Worm (Caenorhabditis elegans) whole organism, young adult: ENCODE results near the gene sec-61.A.
A peak's percentile ranks its signal among the peaks of the same experiment; 100 is the strongest.
"Not testable (repeated sequence)": the region's sequence is repeated elsewhere in the genome, so short reads cannot be mapped to it uniquely, and the experiment has no call there.

Source experiments
- B0035.1 ChIP-seq: sonication (generic microtip); optimal IDR thresholded peaks from 2 replicates; lab custom pipeline; 2016; ENCODE audit warnings: missing genetic modification characterization, mild to moderate bottlenecking, missing compliant biosample characterization, missing genotype, missing genetic modification reagents
- C06A6.2 ChIP-seq: fragments of 200-800 bp; sonication (Bioruptor generic); conservative IDR thresholded peaks from 2 replicates; pipeline ENCODE4 v1.3.6; 2022; ENCODE audit warnings: missing genetic modification characterization, missing compliant biosample characterization
- F10E7.11 ChIP-seq: sonication (generic microtip); optimal IDR thresholded peaks from 2 replicates; lab custom pipeline; 2017; ENCODE audit warnings: mild to moderate bottlenecking, missing genetic modification characterization, moderate library complexity, missing compliant biosample characterization
- F33H1.4 ChIP-seq: fragments of 200-800 bp; sonication (Bioruptor generic); IDR thresholded peaks from 2 replicates; pipeline ENCODE4 v1.3.6; 2022; ENCODE audit warnings: missing genetic modification reagents, missing genetic modification characterization, missing compliant biosample characterization
- F52B5.7 ChIP-seq: sonication (generic microtip); optimal IDR thresholded peaks from 2 replicates; lab custom pipeline; 2016; ENCODE audit warnings: mild to moderate bottlenecking, missing genetic modification characterization, missing compliant biosample characterization
- F57C9.4 ChIP-seq: sonication (generic microtip); optimal IDR thresholded peaks from 2 replicates; lab custom pipeline; 2017; ENCODE audit warnings: mild to moderate bottlenecking, missing genetic modification characterization, missing compliant biosample characterization
- T26A5.8 ChIP-seq: sonication (generic microtip); optimal IDR thresholded peaks from 2 replicates; lab custom pipeline; 2016; ENCODE audit warnings: missing genetic modification characterization, missing compliant biosample characterization
- Y53F4B.3 ChIP-seq: fragments of 200-800 bp; sonication (Bioruptor generic); IDR thresholded peaks from 2 replicates; pipeline ENCODE4 v1.3.6; 2022; ENCODE audit warnings: missing genetic modification reagents, missing genetic modification characterization, missing compliant biosample characterization
- Y67H2A.10 ChIP-seq: fragments of 200-800 bp; sonication (Bioruptor generic); conservative IDR thresholded peaks from 2 replicates; pipeline ENCODE4 v1.3.6; 2022; ENCODE audit warnings: missing genetic modification reagents, missing genetic modification characterization, missing compliant biosample characterization
- Y95B8A.8 ChIP-seq: fragments of 200-800 bp; sonication (Bioruptor generic); IDR thresholded peaks from 2 replicates; pipeline ENCODE4 v1.3.6; 2022; ENCODE audit warnings: missing genetic modification reagents, missing genetic modification characterization, missing compliant biosample characterization
- aptf-3 ChIP-seq: fragments of 200-800 bp; sonication (Bioruptor generic); IDR thresholded peaks from 2 replicates; pipeline ENCODE4 v1.3.6; 2022; ENCODE audit warnings: missing genetic modification characterization, missing compliant biosample characterization
- atf-7 ChIP-seq: sonication (generic microtip); optimal IDR thresholded peaks from 2 replicates; lab custom pipeline; 2017; ENCODE audit warnings: mild to moderate bottlenecking, missing genetic modification characterization, missing compliant biosample characterization
- attf-6 ChIP-seq: fragments of 200-800 bp; sonication (Bioruptor generic); IDR thresholded peaks from 2 replicates; pipeline ENCODE4 v1.3.6; 2022; ENCODE audit warnings: missing genetic modification reagents, missing genetic modification characterization, missing compliant biosample characterization
- ccch-3 ChIP-seq: fragments of 200-800 bp; sonication (Bioruptor generic); optimal IDR thresholded peaks from 2 replicates; lab custom pipeline; 2018; ENCODE audit warnings: mild to moderate bottlenecking, missing genetic modification characterization, missing compliant biosample characterization
- ceh-100 ChIP-seq: fragments of 200-800 bp; sonication (Bioruptor generic); IDR thresholded peaks from 2 replicates; pipeline ENCODE4 v1.3.6; 2022; ENCODE audit warnings: missing genetic modification reagents, missing genetic modification characterization, missing compliant biosample characterization
- ceh-27 ChIP-seq: fragments of 200-800 bp; sonication (Bioruptor generic); optimal IDR thresholded peaks from 2 replicates; lab custom pipeline; 2018; ENCODE audit warnings: mild to moderate bottlenecking, missing genetic modification characterization, moderate library complexity, missing compliant biosample characterization
- ceh-40 ChIP-seq: fragments of 200-800 bp; sonication (Bioruptor generic); IDR thresholded peaks from 2 replicates; pipeline ENCODE4 v1.3.6; 2022; ENCODE audit warnings: missing genetic modification characterization, missing compliant biosample characterization
- chd-7 ChIP-seq: sonication (generic microtip); optimal IDR thresholded peaks from 2 replicates; lab custom pipeline; 2016; ENCODE audit warnings: mild to moderate bottlenecking, missing genetic modification characterization, moderate library complexity, missing compliant biosample characterization
- dox-1 ChIP-seq: fragments of 200-800 bp; sonication (Bioruptor generic); IDR thresholded peaks from 2 replicates; pipeline ENCODE4 v1.3.6; 2022; ENCODE audit warnings: missing genetic modification reagents, missing genetic modification characterization, missing compliant biosample characterization
- egl-44 ChIP-seq: fragments of 200-800 bp; sonication (Bioruptor generic); IDR thresholded peaks from 2 replicates; pipeline ENCODE4 v1.3.6; 2022; ENCODE audit warnings: missing genetic modification reagents, missing genetic modification characterization, missing compliant biosample characterization
- ekl-4 ChIP-seq: fragments of 200-800 bp; sonication (Bioruptor generic); IDR thresholded peaks from 2 replicates; pipeline ENCODE4 v1.3.6; 2022; ENCODE audit warnings: missing genetic modification reagents, missing genetic modification characterization, missing compliant biosample characterization
- fkh-3 ChIP-seq: sonication (generic microtip); optimal IDR thresholded peaks from 2 replicates; lab custom pipeline; 2016; ENCODE audit warnings: mild to moderate bottlenecking, missing genetic modification characterization, missing compliant biosample characterization
- let-526 ChIP-seq: fragments of 200-800 bp; sonication (Bioruptor generic); IDR thresholded peaks from 2 replicates; pipeline ENCODE4 v1.3.6; 2022; ENCODE audit warnings: missing genetic modification reagents, missing genetic modification characterization, missing compliant biosample characterization
- lin-26 ChIP-seq: fragments of 200-800 bp; sonication (Bioruptor generic); IDR thresholded peaks from 2 replicates; pipeline ENCODE4 v1.3.6; 2022; ENCODE audit warnings: missing genetic modification reagents, missing genetic modification characterization, missing compliant biosample characterization
- lsl-1 ChIP-seq: fragments of 200-800 bp; sonication (Bioruptor generic); optimal IDR thresholded peaks from 2 replicates; lab custom pipeline; 2018; ENCODE audit warnings: mild to moderate bottlenecking, missing genetic modification characterization, moderate library complexity, missing compliant biosample characterization
- lsy-27 ChIP-seq: sonication (generic microtip); optimal IDR thresholded peaks from 2 replicates; lab custom pipeline; 2017; ENCODE audit warnings: missing genetic modification characterization, mild to moderate bottlenecking, missing compliant biosample characterization, antibody characterized with exemption, missing genotype, borderline replicate concordance; ENCODE audit not compliant: insufficient read depth
- madf-10 ChIP-seq: sonication (generic microtip); optimal IDR thresholded peaks from 2 replicates; lab custom pipeline; 2016; ENCODE audit warnings: mild to moderate bottlenecking, missing genetic modification characterization, missing compliant biosample characterization
- madf-3 ChIP-seq: fragments of 200-800 bp; sonication (Bioruptor generic); IDR thresholded peaks from 2 replicates; pipeline ENCODE4 v1.3.6; 2022; ENCODE audit warnings: missing genetic modification reagents, missing genetic modification characterization, missing compliant biosample characterization
- madf-6 ChIP-seq: fragments of 200-800 bp; sonication (Bioruptor generic); IDR thresholded peaks from 2 replicates; pipeline ENCODE4 v1.3.6; 2022; ENCODE audit warnings: missing genetic modification reagents, missing genetic modification characterization, missing compliant biosample characterization
- mxl-1 ChIP-seq: sonication (generic microtip); optimal IDR thresholded peaks from 2 replicates; lab custom pipeline; 2016; ENCODE audit warnings: missing genetic modification characterization, missing compliant biosample characterization
- nfya-2 ChIP-seq: fragments of 200-800 bp; sonication (Bioruptor generic); IDR thresholded peaks from 2 replicates; pipeline ENCODE4 v1.3.6; 2022; ENCODE audit warnings: missing genetic modification reagents, missing genetic modification characterization, missing compliant biosample characterization
- nhr-120 ChIP-seq: fragments of 200-800 bp; sonication (Bioruptor generic); IDR thresholded peaks from 2 replicates; pipeline ENCODE4 v1.3.6; 2022; ENCODE audit warnings: missing genetic modification characterization, missing compliant biosample characterization
- nhr-27 ChIP-seq: fragments of 200-800 bp; sonication (Bioruptor generic); optimal IDR thresholded peaks from 2 replicates; lab custom pipeline; 2018; ENCODE audit warnings: mild to moderate bottlenecking, missing genetic modification characterization, moderate library complexity, missing compliant biosample characterization
- nhr-90 ChIP-seq: sonication (generic microtip); optimal IDR thresholded peaks from 2 replicates; lab custom pipeline; 2016; ENCODE audit warnings: missing genotype, mild to moderate bottlenecking, missing genetic modification characterization, missing compliant biosample characterization
- rcor-1 ChIP-seq: fragments of 200-800 bp; sonication (Bioruptor generic); IDR thresholded peaks from 2 replicates; pipeline ENCODE4 v1.3.6; 2022; ENCODE audit warnings: missing genetic modification reagents, missing genetic modification characterization, missing compliant biosample characterization
- repo-1 ChIP-seq: sonication (generic microtip); optimal IDR thresholded peaks from 2 replicates; lab custom pipeline; 2017; ENCODE audit warnings: mild to moderate bottlenecking, missing genetic modification characterization, missing compliant biosample characterization
- rpc-1 ChIP-seq, 2 experiments: fragments of 150-350 bp in 1 of 2; sonication (generic microtip) in 1 of 2; optimal IDR thresholded peaks; 2 replicates each; lab custom pipeline; 2014 to 2018; ENCODE audit warnings: missing biosample characterization in 1 of 2, missing genetic modification characterization in 1 of 2, missing genetic modification reagents in 1 of 2, missing genotype in 1 of 2
- sea-2 ChIP-seq: fragments of 200-800 bp; sonication (Bioruptor generic); IDR thresholded peaks from 2 replicates; pipeline ENCODE4 v1.3.6; 2022; ENCODE audit warnings: missing genetic modification characterization, missing compliant biosample characterization
- snpc-1.1 ChIP-seq: sonication (generic microtip); optimal IDR thresholded peaks from 2 replicates; lab custom pipeline; 2017; ENCODE audit warnings: missing genetic modification characterization, mild to moderate bottlenecking, missing compliant biosample characterization, antibody characterized with exemption, moderate library complexity, missing genotype, missing genetic modification reagents; ENCODE audit not compliant: insufficient read depth
- snpc-4 ChIP-seq, 5 experiments: fragments of 150-350 bp in 1 of 5; sonication (generic microtip) in 4 of 5; optimal IDR thresholded peaks; 2 replicates each; lab custom pipeline; 2014 to 2018; ENCODE audit warnings: missing genetic modification characterization in 5 of 5, missing biosample characterization in 3 of 5, antibody characterized with exemption in 2 of 5, mild to moderate bottlenecking in 2 of 5, missing compliant biosample characterization in 2 of 5, missing genotype in 2 of 5, moderate library complexity in 2 of 5, missing genetic modification reagents in 1 of 5
- sptf-2 ChIP-seq: fragments of 200-800 bp; sonication (Bioruptor generic); optimal IDR thresholded peaks from 2 replicates; lab custom pipeline; 2018; ENCODE audit warnings: mild to moderate bottlenecking, missing genetic modification characterization, missing compliant biosample characterization
- tbp1 ChIP-seq: fragments of 200-800 bp; sonication (Bioruptor generic); optimal IDR thresholded peaks from 2 replicates; lab custom pipeline; 2018; ENCODE audit warnings: mild to moderate bottlenecking, missing genetic modification characterization, missing compliant biosample characterization
- unc-130 ChIP-seq: sonication (generic microtip); optimal IDR thresholded peaks from 2 replicates; lab custom pipeline; 2016; ENCODE audit warnings: missing genetic modification reagents, missing genetic modification characterization, missing compliant biosample characterization
- ztf-18 ChIP-seq: sonication (generic microtip); optimal IDR thresholded peaks from 2 replicates; lab custom pipeline; 2016; ENCODE audit warnings: missing genotype, mild to moderate bottlenecking, missing genetic modification characterization, missing compliant biosample characterization
- ztf-25 ChIP-seq: fragments of 200-800 bp; sonication (Bioruptor generic); IDR thresholded peaks from 2 replicates; pipeline ENCODE4 v1.3.6; 2022; ENCODE audit warnings: missing genetic modification reagents, missing genetic modification characterization, missing compliant biosample characterization
- ztf-3 ChIP-seq: fragments of 200-800 bp; sonication (Bioruptor generic); optimal IDR thresholded peaks from 2 replicates; lab custom pipeline; 2018; ENCODE audit warnings: mild to moderate bottlenecking, missing genetic modification characterization, missing compliant biosample characterization

sec-61.A gene

ce11 chrIV:14843062-14843461, 18.0 kb upstream of the sec-61.A start, which contains the start of gene Y57G11C.20:
Y57G11C.20 (plus strand) TSS chrIV:14843362.
- TF ChIP-seq snpc-4 (GFP tag; optimal IDR thresholded peaks at IDR 0.05; lab: Kevin White, UChicago); snpc-4 (tag; optimal IDR thresholded peaks at IDR 0.05; lab: Kevin White, UChicago); lsy-27 (tag; lab: Kevin White, UChicago); F52B5.7: not testable (repeated sequence)

DNA sequence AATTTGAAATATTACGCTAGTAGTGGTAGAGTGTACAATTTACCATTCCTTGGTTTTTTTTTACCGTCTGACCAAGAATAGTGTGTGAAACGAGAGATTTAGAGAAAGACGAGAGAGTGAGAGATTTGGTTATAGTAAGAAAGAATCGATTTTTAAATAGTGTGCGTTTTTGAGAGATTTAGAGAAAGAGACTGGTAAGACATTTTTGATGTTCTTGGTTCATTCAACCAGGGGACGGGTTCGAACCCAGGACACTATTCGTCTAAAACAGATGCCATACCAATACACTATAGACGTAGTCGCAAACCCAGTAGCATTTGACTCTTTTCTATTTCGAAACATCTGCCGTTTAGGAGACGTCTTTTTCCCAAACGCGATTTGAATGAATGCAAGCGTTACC, 13.0 kb upstream of the sec-61.A start:
- TF ChIP-seq mxl-1 (tag; lab: Kevin White, UChicago) (no peak), egl-44 (GFP tag; lab: Robert Waterston, UW) (no peak), F57C9.4 (tag; lab: Kevin White, UChicago) (no peak), nfya-2 (GFP tag; lab: Robert Waterston, UW) (no peak), snpc-4 (GFP tag; optimal IDR thresholded peaks at IDR 0.05; lab: Kevin White, UChicago) (peak; percentile 90), snpc-4 (tag; optimal IDR thresholded peaks at IDR 0.05; lab: Kevin White, UChicago) (peak; percentile 72 to 97 (median 94)), sptf-2 (GFP tag; lab: Kevin White, UChicago) (no peak), let-526 (GFP tag; lab: Robert Waterston, UW) (no peak), B0035.1 (tag; lab: Kevin White, UChicago) (peak; percentile 66), Y67H2A.10 (GFP tag; lab: Robert Waterston, UW) (no peak), madf-6 (GFP tag; lab: Robert Waterston, UW) (no peak), ceh-100 (0 out of 2 replicates have a peak, but pooled peaks have one; percentile 32), tbp1 (GFP tag; lab: Kevin White, UChicago) (peak; percentile 90), sea-2 (no peak), T26A5.8 (no peak), rcor-1 (GFP tag; lab: Robert Waterston, UW) (peak; percentile 72), dox-1 (GFP tag; lab: Robert Waterston, UW) (no peak), repo-1 (tag; lab: Kevin White, UChicago) (peak; percentile 78), F10E7.11 (tag; lab: Kevin White, UChicago) (no peak), fkh-3 (tag; lab: Kevin White, UChicago) (no peak), F33H1.4 (GFP tag; lab: Robert Waterston, UW) (peak; percentile 50), F52B5.7 (no peak), ccch-3 (GFP tag; lab: Kevin White, UChicago) (peak; percentile 20), lin-26 (GFP tag; lab: Robert Waterston, UW) (no peak), aptf-3 (GFP tag; lab: Robert Waterston, UW) (no peak), Y95B8A.8 (GFP tag; lab: Robert Waterston, UW) (0 out of 2 replicates have a peak, but pooled peaks have one; percentile 18), ztf-25 (GFP tag; lab: Robert Waterston, UW) (no peak), C06A6.2 (no peak), madf-3 (GFP tag; lab: Robert Waterston, UW) (no peak), Y53F4B.3 (GFP tag; lab: Robert Waterston, UW) (0 out of 2 replicates have a peak, but pooled peaks have one; percentile 34), atf-7 (tag; lab: Kevin White, UChicago) (no peak), nhr-27 (no peak), unc-130 (GFP tag; lab: Kevin White, UChicago) (no peak), lsl-1 (GFP tag; lab: Kevin White, UChicago) (peak; percentile 51), nhr-120 (no peak), ztf-18 (tag; lab: Kevin White, UChicago) (peak; percentile 81), chd-7 (tag; lab: Kevin White, UChicago) (no peak), ceh-40 (GFP tag; lab: Robert Waterston, UW) (no peak), attf-6 (GFP tag; lab: Robert Waterston, UW) (peak; percentile 98), madf-10 (tag; lab: Kevin White, UChicago) (peak; percentile 75), ceh-27 (no peak), ztf-3 (GFP tag; lab: Kevin White, UChicago) (no peak), snpc-1.1 (peak; percentile 53), ekl-4 (GFP tag; lab: Robert Waterston, UW) (no peak), rpc-1 (optimal IDR thresholded peaks at IDR 0.05; lab: Kevin White, UChicago) (peak; percentile 76), rpc-1 (tag; optimal IDR thresholded peaks at IDR 0.05; lab: Kevin White, UChicago) (peak; percentile 71), nhr-90 (tag; lab: Kevin White, UChicago) (peak; percentile 31)
